ENCODE assay signal across 2 fruit fly cellular contexts in the genomic region with DNA sequence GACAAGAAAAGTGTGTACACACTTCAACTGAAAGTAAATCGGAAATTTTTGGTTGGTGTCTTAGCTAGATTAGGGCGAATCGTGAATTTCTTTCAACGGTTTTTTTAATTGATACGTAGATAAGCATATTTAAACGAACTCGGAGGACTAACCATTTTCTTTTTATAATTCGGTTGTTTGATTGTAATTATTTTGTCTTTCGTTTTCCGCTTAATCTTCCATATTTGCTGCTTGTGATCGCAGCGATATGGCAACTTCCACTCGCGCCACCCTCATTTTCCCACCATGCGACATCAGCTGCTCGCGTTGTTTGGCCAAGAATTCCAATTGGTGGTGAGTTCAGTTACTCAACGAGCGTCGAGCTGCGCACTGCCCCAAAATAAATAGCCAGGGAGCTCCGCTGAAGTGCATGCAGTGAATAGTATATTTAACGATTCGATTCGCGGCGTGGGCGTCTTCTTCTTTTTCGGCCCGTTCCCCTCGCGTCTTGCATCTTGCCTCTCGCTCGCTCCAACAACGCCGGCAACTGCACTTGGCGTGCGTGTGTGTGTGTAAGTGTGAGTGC.
A peak's percentile ranks its signal among the peaks of the same experiment; 100 is the strongest.
TF ChIP-seq lines count a peak whose summit lies in the region.

A gene (plus strand): TSS at position 335 of the 565 bp plus-strand sequence.

TF ChIP-seq in whole organism, embryonic, 481 proteins besides CTCF, POLR2A, EP300 and RAD21 (continued from another document and continues in another):
- TF ChIP-seq vfl (GFP tag; optimal IDR thresholded peaks at IDR 0.05; lab: Kevin White, UChicago) = peak; percentile 89
- TF ChIP-seq nom (GFP tag; optimal IDR thresholded peaks at IDR 0.05; lab: Kevin White, UChicago) = peak; percentile 46
- peak; percentile 99 for TF ChIP-seq Ets65A (GFP tag; lab: Kevin White, UChicago)
- peak; percentile 81 for TF ChIP-seq unpg (GFP tag; optimal IDR thresholded peaks at IDR 0.05; lab: Kevin White, UChicago)
- TF ChIP-seq CG11504 (tag; optimal IDR thresholded peaks at IDR 0.05; lab: Kevin White, UChicago) = peak; percentile 80
- peak; percentile 74 for TF ChIP-seq CG1603 (tag; optimal IDR thresholded peaks at IDR 0.05; lab: Kevin White, UChicago)
- peak; percentile 60 for TF ChIP-seq cwo (GFP tag; optimal IDR thresholded peaks at IDR 0.05; lab: Kevin White, UChicago)
- peak; percentile 94 for TF ChIP-seq CG17385 (GFP tag; optimal IDR thresholded peaks at IDR 0.05; lab: Kevin White, UChicago)
- peak; percentile 87 for TF ChIP-seq maf-S (GFP tag; optimal IDR thresholded peaks at IDR 0.05; lab: Kevin White, UChicago)
- TF ChIP-seq kah (GFP tag; optimal IDR thresholded peaks at IDR 0.05; lab: Kevin White, UChicago) = peak; percentile 49
- TF ChIP-seq CG12236 (GFP tag; optimal IDR thresholded peaks at IDR 0.05; lab: Kevin White, UChicago) = peak; percentile 79
- peak; percentile 80 for TF ChIP-seq disco-r (GFP tag; optimal IDR thresholded peaks at IDR 0.05; lab: Kevin White, UChicago)
- peak; percentile 83 for TF ChIP-seq HHEX (GFP tag; optimal IDR thresholded peaks at IDR 0.05; lab: Kevin White, UChicago)
- peak; percentile 90 for TF ChIP-seq pzg (GFP tag; optimal IDR thresholded peaks at IDR 0.05; lab: Kevin White, UChicago)
- peak; percentile 81 for TF ChIP-seq zen (tag; optimal IDR thresholded peaks at IDR 0.05; lab: Kevin White, UChicago)
- no peak for TF ChIP-seq Dbx (GFP tag; IDR thresholded peaks at IDR 0.05; lab: Robert Waterston, UW)
- TF ChIP-seq MBD-R2 (GFP tag; IDR thresholded peaks at IDR 0.05; lab: Robert Waterston, UW) = no peak
- peak; percentile 100 for TF ChIP-seq CG14710 (tag; optimal IDR thresholded peaks at IDR 0.05; lab: Kevin White, UChicago)
- TF ChIP-seq CG6272 (GFP tag; IDR thresholded peaks at IDR 0.05; lab: Robert Waterston, UW) = peak; percentile 91
- TF ChIP-seq eve (GFP tag; optimal IDR thresholded peaks at IDR 0.05; lab: Kevin White, UChicago) = no peak
- peak; percentile 73 for TF ChIP-seq CG34376 (GFP tag; optimal IDR thresholded peaks at IDR 0.05; lab: Kevin White, UChicago)
- peak; percentile 64 for TF ChIP-seq Deaf1 (tag; optimal IDR thresholded peaks at IDR 0.05; lab: Kevin White, UChicago)
- TF ChIP-seq CG4404 (GFP tag; IDR thresholded peaks at IDR 0.05; lab: Robert Waterston, UW) = no peak
- no peak for TF ChIP-seq CG31441 (GFP tag; IDR thresholded peaks at IDR 0.05; lab: Robert Waterston, UW)
- TF ChIP-seq Optix (GFP tag; IDR thresholded peaks at IDR 0.05; lab: Robert Waterston, UW) = no peak
- TF ChIP-seq CG9876 (GFP tag; optimal IDR thresholded peaks at IDR 0.05; lab: Kevin White, UChicago) = peak; percentile 91
- peak; percentile 68 for TF ChIP-seq CG11723 (GFP tag; optimal IDR thresholded peaks at IDR 0.05; lab: Kevin White, UChicago)
- TF ChIP-seq CG6689 (GFP tag; IDR thresholded peaks at IDR 0.05; lab: Robert Waterston, UW) = no peak
- peak; percentile 72 for TF ChIP-seq CG8924 (tag; optimal IDR thresholded peaks at IDR 0.05; lab: Kevin White, UChicago)
- TF ChIP-seq CG10209 (GFP tag; optimal IDR thresholded peaks at IDR 0.05; lab: Kevin White, UChicago) = peak; percentile 84
- no peak for TF ChIP-seq CG6791 (GFP tag; IDR thresholded peaks at IDR 0.05; lab: Robert Waterston, UW; ENCODE audit: partially characterized antibody)
- peak; percentile 74 for TF ChIP-seq CG1233 (GFP tag; optimal IDR thresholded peaks at IDR 0.05; lab: Kevin White, UChicago)
- TF ChIP-seq CG7963 (GFP tag; IDR thresholded peaks at IDR 0.05; lab: Robert Waterston, UW; ENCODE audit: partially characterized antibody) = no peak
- no peak for TF ChIP-seq CG14441 (GFP tag; IDR thresholded peaks at IDR 0.05; lab: Robert Waterston, UW)
- TF ChIP-seq Camta (GFP tag; optimal IDR thresholded peaks at IDR 0.05; lab: Kevin White, UChicago) = peak; percentile 90
- TF ChIP-seq luna (GFP tag; optimal IDR thresholded peaks at IDR 0.05; lab: Kevin White, UChicago) = peak; percentile 95
- TF ChIP-seq CG10267 (tag; optimal IDR thresholded peaks at IDR 0.05; lab: Kevin White, UChicago) = peak; percentile 81
- peak; percentile 92 for TF ChIP-seq CG17829 (tag; optimal IDR thresholded peaks at IDR 0.05; lab: Kevin White, UChicago)
- peak; percentile 91 for TF ChIP-seq CG17568 (GFP tag; optimal IDR thresholded peaks at IDR 0.05; lab: Kevin White, UChicago)
- TF ChIP-seq D (optimal IDR thresholded peaks at IDR 0.05; lab: Kevin White, UChicago) = no peak
- peak; percentile 39 for TF ChIP-seq D (GFP tag; optimal IDR thresholded peaks at IDR 0.05; lab: Kevin White, UChicago)
- TF ChIP-seq Sry-β (GFP tag; optimal IDR thresholded peaks at IDR 0.05; lab: Kevin White, UChicago) = peak; percentile 31
- TF ChIP-seq CG7556 (GFP tag; optimal IDR thresholded peaks at IDR 0.05; lab: Kevin White, UChicago) = peak; percentile 71
- TF ChIP-seq Med (GFP tag; lab: Kevin White, UChicago) = peak; percentile 100
- no peak for TF ChIP-seq lmd (GFP tag; IDR thresholded peaks at IDR 0.05; lab: Robert Waterston, UW)
- TF ChIP-seq Abd-B (GFP tag; optimal IDR thresholded peaks at IDR 0.05; lab: Kevin White, UChicago) = peak; percentile 83
- TF ChIP-seq Side (GFP tag; optimal IDR thresholded peaks at IDR 0.05; lab: Kevin White, UChicago) = peak; percentile 91
- no peak for TF ChIP-seq Aef1 (GFP tag; IDR thresholded peaks at IDR 0.05; lab: Robert Waterston, UW)
- TF ChIP-seq ab (GFP tag; optimal IDR thresholded peaks at IDR 0.05; lab: Kevin White, UChicago) = peak; percentile 51
- peak; percentile 38 for TF ChIP-seq pfk (GFP tag; optimal IDR thresholded peaks at IDR 0.05; lab: Kevin White, UChicago)
- peak; percentile 93 for TF ChIP-seq ems (GFP tag; optimal IDR thresholded peaks at IDR 0.05; lab: Kevin White, UChicago)
- TF ChIP-seq bab2 (GFP tag; optimal IDR thresholded peaks at IDR 0.05; lab: Kevin White, UChicago) = peak; percentile 99
- TF ChIP-seq CG10147 (GFP tag; optimal IDR thresholded peaks at IDR 0.05; lab: Kevin White, UChicago) = peak; percentile 82
- peak; percentile 89 for TF ChIP-seq lab (GFP tag; optimal IDR thresholded peaks at IDR 0.05; lab: Kevin White, UChicago)
- TF ChIP-seq CG16779 (GFP tag; IDR thresholded peaks at IDR 0.05; lab: Robert Waterston, UW) = no peak
- TF ChIP-seq PHDP (tag; optimal IDR thresholded peaks at IDR 0.05; lab: Kevin White, UChicago) = peak; percentile 83
- TF ChIP-seq CG2116 (GFP tag; optimal IDR thresholded peaks at IDR 0.05; lab: Kevin White, UChicago) = peak; percentile 85
- TF ChIP-seq vnd (GFP tag; IDR thresholded peaks at IDR 0.05; lab: Robert Waterston, UW; ENCODE audit: partially characterized antibody) = no peak
- peak; percentile 61 for TF ChIP-seq CG7928 (GFP tag; optimal IDR thresholded peaks at IDR 0.05; lab: Kevin White, UChicago)
- peak; percentile 59 for TF ChIP-seq twi (tag; optimal IDR thresholded peaks at IDR 0.05; lab: Kevin White, UChicago)
- peak; percentile 62 for TF ChIP-seq Oli (tag; optimal IDR thresholded peaks at IDR 0.05; lab: Kevin White, UChicago)
- peak; percentile 70 for TF ChIP-seq CG17912 (GFP tag; optimal IDR thresholded peaks at IDR 0.05; lab: Kevin White, UChicago)
- peak; percentile 91 for TF ChIP-seq gem (tag; optimal IDR thresholded peaks at IDR 0.05; lab: Kevin White, UChicago)

TF ChIP-seq in whole organism, prepupa, 60 proteins besides CTCF, POLR2A, EP300 and RAD21 (continued from another document):
- TF ChIP-seq cyc (GFP tag; optimal IDR thresholded peaks at IDR 0.05; lab: Kevin White, UChicago) (peak; percentile 93), eg (GFP tag; IDR thresholded peaks at IDR 0.05; lab: Robert Waterston, UW) (no peak), Smox (GFP tag; optimal IDR thresholded peaks at IDR 0.05; lab: Kevin White, UChicago) (peak; percentile 86), OdsH (GFP tag; optimal IDR thresholded peaks at IDR 0.05; lab: Kevin White, UChicago) (peak; percentile 89), Met (GFP tag; optimal IDR thresholded peaks at IDR 0.05; lab: Kevin White, UChicago) (peak; percentile 81), CG6792 (GFP tag; optimal IDR thresholded peaks at IDR 0.05; lab: Kevin White, UChicago) (peak; percentile 81), CG3032 (tag; optimal IDR thresholded peaks at IDR 0.05; lab: Kevin White, UChicago) (peak; percentile 88), spab (GFP tag; optimal IDR thresholded peaks at IDR 0.05; lab: Kevin White, UChicago) (no peak), fd85E (GFP tag; optimal IDR thresholded peaks at IDR 0.05; lab: Kevin White, UChicago) (peak; percentile 13), fd59A (GFP tag; optimal IDR thresholded peaks at IDR 0.05; lab: Kevin White, UChicago) (peak; percentile 29), Ets21C (GFP tag; optimal IDR thresholded peaks at IDR 0.05; lab: Kevin White, UChicago) (peak; percentile 89)
TF ChIP-seq in whole organism, prepupa: peak in this region for 53.
